Worm (Caenorhabditis elegans) whole organism, young adult: ENCODE data around the gene srh-257.

Source experiments
- B0019.2 ChIP-seq: fragments of 200-800 bp; sonication (Bioruptor generic); conservative IDR thresholded peaks from 2 replicates; pipeline ENCODE4 v1.3.6; 2022; ENCODE audit warnings: missing genetic modification reagents, missing genetic modification characterization, missing compliant biosample characterization
- C06A6.2 ChIP-seq: fragments of 200-800 bp; sonication (Bioruptor generic); conservative IDR thresholded peaks from 2 replicates; pipeline ENCODE4 v1.3.6; 2022; ENCODE audit warnings: missing genetic modification characterization, missing compliant biosample characterization
- F55B11.4 ChIP-seq: sonication (generic microtip); optimal IDR thresholded peaks from 2 replicates; lab custom pipeline; 2016; ENCODE audit warnings: missing compliant biosample characterization, missing genetic modification characterization, borderline replicate concordance; ENCODE audit not compliant: insufficient read depth
- Y56A3A.18 ChIP-seq: fragments of 200-800 bp; sonication (Bioruptor generic); IDR thresholded peaks from 2 replicates; pipeline ENCODE4 v1.3.6; 2022; ENCODE audit warnings: missing genetic modification reagents, missing genetic modification characterization, missing compliant biosample characterization
- ama-1 ChIP-seq, 3 experiments: fragments of 150-350 bp in 1 of 3; sonication (generic microtip) in 2 of 3; optimal IDR thresholded peaks; 2 replicates each; lab custom pipeline; 2014 to 2018; ENCODE audit warnings: missing biosample characterization in 2 of 3, missing genetic modification characterization in 2 of 3, missing genetic modification reagents in 2 of 3
- chd-7 ChIP-seq: sonication (generic microtip); optimal IDR thresholded peaks from 2 replicates; lab custom pipeline; 2016; ENCODE audit warnings: mild to moderate bottlenecking, missing genetic modification characterization, moderate library complexity, missing compliant biosample characterization
- dpff-1 ChIP-seq: sonication (generic microtip); optimal IDR thresholded peaks from 2 replicates; lab custom pipeline; 2017; ENCODE audit warnings: mild to moderate bottlenecking, missing genetic modification characterization, missing compliant biosample characterization
- efl-1 ChIP-seq: fragments of 150-350 bp; optimal IDR thresholded peaks from 2 replicates; lab custom pipeline; 2014; ENCODE audit warnings: missing biosample characterization, missing genetic modification reagents, missing genetic modification characterization
- pha-4 ChIP-seq: fragments of 150-350 bp; sonication (generic microtip); optimal IDR thresholded peaks from 2 replicates; lab custom pipeline; 2014; ENCODE audit warnings: missing biosample characterization, missing genetic modification reagents, missing genetic modification characterization
- tlf-1 ChIP-seq: fragments of 200-800 bp; sonication (Bioruptor generic); optimal IDR thresholded peaks from 2 replicates; lab custom pipeline; 2018; ENCODE audit warnings: mild to moderate bottlenecking, missing genetic modification characterization, missing compliant biosample characterization
- unc-130 ChIP-seq: sonication (generic microtip); optimal IDR thresholded peaks from 2 replicates; lab custom pipeline; 2016; ENCODE audit warnings: missing genetic modification reagents, missing genetic modification characterization, missing compliant biosample characterization
- unc-62 ChIP-seq: fragments of 150-350 bp; optimal IDR thresholded peaks from 2 replicates; lab custom pipeline; 2014; ENCODE audit warnings: missing biosample characterization, missing genetic modification reagents, missing genetic modification characterization
- zim-3 ChIP-seq: sonication (generic microtip); optimal IDR thresholded peaks from 2 replicates; lab custom pipeline; 2017; ENCODE audit warnings: mild to moderate bottlenecking, missing genetic modification characterization, moderate library complexity, missing compliant biosample characterization
- ztf-6 ChIP-seq: fragments of 200-800 bp; sonication (Bioruptor generic); IDR thresholded peaks from 2 replicates; pipeline ENCODE4 v1.3.6; 2022; ENCODE audit warnings: missing genetic modification reagents, missing genetic modification characterization, missing compliant biosample characterization

DNA sequence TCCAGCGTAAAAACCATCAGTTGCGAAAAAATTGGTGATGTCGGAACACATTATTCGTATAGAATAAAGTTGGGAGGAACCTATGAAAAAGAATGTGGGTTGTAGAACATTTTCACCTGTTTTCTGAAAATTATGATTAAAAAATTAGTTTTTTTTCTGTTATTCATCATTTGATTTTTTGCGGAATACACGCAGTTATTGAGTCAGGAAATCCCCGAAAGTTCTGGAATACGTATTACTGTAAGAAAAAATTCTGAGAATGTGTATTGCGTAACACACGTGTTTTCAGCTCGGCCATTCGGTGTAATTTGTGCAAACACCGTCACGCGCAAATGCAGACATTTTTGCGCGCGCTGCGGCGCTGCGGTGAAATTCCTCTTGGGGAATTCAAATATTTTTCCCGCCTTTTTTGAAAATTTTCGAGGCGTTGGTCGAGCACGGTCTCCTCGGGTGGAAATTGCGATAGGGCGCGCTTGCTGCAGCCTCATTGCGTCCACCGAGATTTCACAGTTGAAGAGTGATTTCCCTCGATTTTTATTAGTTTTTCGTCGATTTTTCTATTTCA, 18.1 kb upstream of the srh-257 start, which contains the start of gene srh-170:
- TF ChIP-seq pha-4 (tag; lab: Kevin White, UChicago) (no peak), unc-62 (no peak), unc-130 (no peak), chd-7 (tag; lab: Kevin White, UChicago) (no peak), dpff-1 (tag; lab: Kevin White, UChicago) (no peak), B0019.2 (no peak), C06A6.2 (GFP tag; lab: Robert Waterston, UW) (no peak), ztf-6 (GFP tag; lab: Robert Waterston, UW) (no peak), efl-1 (GFP tag; lab: Kevin White, UChicago) (no peak), F55B11.4 (tag; lab: Kevin White, UChicago) (no peak), Y56A3A.18 (no peak), tlf-1 (no peak), zim-3 (tag; lab: Kevin White, UChicago) (no peak), ama-1 (optimal IDR thresholded peaks at IDR 0.05; lab: Kevin White, UChicago) (no peak), ama-1 (GFP tag; optimal IDR thresholded peaks at IDR 0.05; lab: Kevin White, UChicago) (no peak)
